Worm (Caenorhabditis elegans): Measurements from ENCODE around the gene ZK616.8.

ZK616.8 gene

DNA sequence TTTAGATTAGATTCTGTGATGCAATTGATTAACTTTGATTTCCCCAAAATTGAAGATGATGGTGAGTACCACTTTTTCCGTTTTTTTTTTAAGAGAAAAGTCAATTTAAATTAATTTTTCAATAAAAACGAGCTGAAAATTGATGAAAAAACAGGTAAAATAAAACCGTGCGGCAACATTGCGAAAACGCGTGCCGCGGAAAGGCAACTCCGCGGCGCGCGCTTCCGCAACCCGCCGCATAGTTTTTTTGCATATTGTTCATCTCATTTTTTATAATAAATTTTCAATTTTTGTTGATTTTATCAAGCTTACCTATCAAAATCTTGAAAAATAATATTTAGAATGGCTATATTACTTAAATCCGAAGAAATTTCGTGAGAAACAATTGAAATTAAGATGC, 41.1 kb downstream of the ZK616.8 start:
- 0 out of 2 replicates have a peak, but pooled peaks have one; percentile 26 for TF ChIP-seq ceh-100 (GFP tag; IDR thresholded peaks at IDR 0.05)
- TF ChIP-seq nhr-27 (tag; optimal IDR thresholded peaks at IDR 0.05): no peak
- TF ChIP-seq let-526 (GFP tag; IDR thresholded peaks at IDR 0.05): no peak
- no peak for TF ChIP-seq B0336.3 (GFP tag; IDR thresholded peaks at IDR 0.05)
- no peak for TF ChIP-seq ztf-18 (tag; optimal IDR thresholded peaks at IDR 0.05)
- TF ChIP-seq madf-8 (GFP tag; conservative IDR thresholded peaks at IDR 0.05): no peak
- TF ChIP-seq F22D6.2 (tag; optimal IDR thresholded peaks at IDR 0.05): no peak
- TF ChIP-seq lin-40 (tag; optimal IDR thresholded peaks at IDR 0.05): no peak
- no peak for TF ChIP-seq nhr-80 (tag; optimal IDR thresholded peaks at IDR 0.05)
- no peak for TF ChIP-seq atf-7 (tag; optimal IDR thresholded peaks at IDR 0.05)
- TF ChIP-seq rec-8 (tag; optimal IDR thresholded peaks at IDR 0.05): no peak
- no peak for TF ChIP-seq F55B11.4 (tag; optimal IDR thresholded peaks at IDR 0.05; ENCODE audit: borderline replicate concordance, insufficient read depth)
- TF ChIP-seq rpc-1 (optimal IDR thresholded peaks at IDR 0.05): peak; percentile 14
- no peak for TF ChIP-seq rpc-1 (tag; optimal IDR thresholded peaks at IDR 0.05)
- no peak for TF ChIP-seq F57A8.1 (GFP tag; optimal IDR thresholded peaks at IDR 0.05)
- TF ChIP-seq efl-1 (GFP tag; optimal IDR thresholded peaks at IDR 0.05): peak; percentile 12
- no peak for TF ChIP-seq bed-2 (GFP tag; IDR thresholded peaks at IDR 0.05)
- TF ChIP-seq mes-4 (tag; optimal IDR thresholded peaks at IDR 0.05): no peak
- no peak for TF ChIP-seq lin-26 (GFP tag; IDR thresholded peaks at IDR 0.05)
- no peak for TF ChIP-seq nfyb-1 (GFP tag; IDR thresholded peaks at IDR 0.05)
- no peak for TF ChIP-seq madf-3 (GFP tag; IDR thresholded peaks at IDR 0.05)
- no peak for TF ChIP-seq tbp1 (GFP tag; optimal IDR thresholded peaks at IDR 0.05)
- TF ChIP-seq ceh-79 (tag; optimal IDR thresholded peaks at IDR 0.05): no peak
- TF ChIP-seq egl-44 (GFP tag; IDR thresholded peaks at IDR 0.05): no peak
- no peak for TF ChIP-seq cebp-1 (GFP tag; IDR thresholded peaks at IDR 0.05)
- peak; percentile 6 for TF ChIP-seq cebp-1 (tag; optimal IDR thresholded peaks at IDR 0.05)
- TF ChIP-seq bed-1 (GFP tag; IDR thresholded peaks at IDR 0.05): no peak
- peak; percentile 9 for TF ChIP-seq lsl-1 (GFP tag; optimal IDR thresholded peaks at IDR 0.05)
- no peak for TF ChIP-seq ama-1 (optimal IDR thresholded peaks at IDR 0.05)
- TF ChIP-seq ama-1 (GFP tag; optimal IDR thresholded peaks at IDR 0.05): no peak
- no peak for TF ChIP-seq snpc-4 (GFP tag; optimal IDR thresholded peaks at IDR 0.05)
- TF ChIP-seq snpc-4 (tag; optimal IDR thresholded peaks at IDR 0.05): peak in 2 of 4 experiments; percentile 65 to 78
- no peak for TF ChIP-seq ceh-27 (GFP tag; optimal IDR thresholded peaks at IDR 0.05)
- peak; percentile 18 for TF ChIP-seq snpc-1.3 (tag; optimal IDR thresholded peaks at IDR 0.05; ENCODE audit: insufficient read depth)
- no peak for TF ChIP-seq egl-18 (GFP tag; IDR thresholded peaks at IDR 0.05)
- no peak for TF ChIP-seq F52B5.7 (tag; optimal IDR thresholded peaks at IDR 0.05)
- no peak for TF ChIP-seq attf-5 (GFP tag; optimal IDR thresholded peaks at IDR 0.05)
- no peak for TF ChIP-seq unc-62 (GFP tag; optimal IDR thresholded peaks at IDR 0.05)
- TF ChIP-seq dpff-1 (tag; optimal IDR thresholded peaks at IDR 0.05): no peak

DNA sequence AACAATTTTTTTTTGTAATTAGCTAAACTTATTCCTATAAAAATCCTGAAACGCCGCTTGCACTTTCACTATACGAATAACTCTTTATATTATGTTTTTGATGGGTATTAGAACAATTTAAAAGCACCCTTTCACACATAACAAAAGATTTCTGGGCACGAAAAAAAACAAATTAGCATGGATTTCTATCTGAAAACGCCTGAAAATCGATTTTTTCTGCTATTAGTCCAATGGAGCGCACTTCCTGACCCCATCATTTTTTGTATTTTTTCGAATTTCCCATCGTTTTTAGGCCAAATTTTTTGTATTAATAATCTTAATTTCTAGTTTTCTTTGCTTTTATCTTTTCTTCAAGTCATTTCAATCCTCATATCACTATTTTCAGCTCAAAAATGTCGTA, 42.6 kb downstream of the ZK616.8 start, which contains the start of gene F41H10.3:
Gene F41H10.3, plus strand, starts transcription at position 388 of the 400 bp plus-strand sequence.
- TF ChIP-seq ama-1 (optimal IDR thresholded peaks at IDR 0.05): no peak
- no peak for TF ChIP-seq ama-1 (GFP tag; optimal IDR thresholded peaks at IDR 0.05)
- 0 out of 2 replicates have a peak, but pooled peaks have one; percentile 31 for TF ChIP-seq mcd-1 (GFP tag; IDR thresholded peaks at IDR 0.05)
